Worm (Caenorhabditis elegans) whole organism, young adult: ENCODE results near the gene vha-18.

Source experiments
- F49E8.2 ChIP-seq: sonication (generic microtip); optimal IDR thresholded peaks from 3 replicates; lab custom pipeline; 2017; ENCODE audit warnings: missing genetic modification characterization, mild to moderate bottlenecking, missing compliant biosample characterization, antibody characterized with exemption, moderate library complexity; ENCODE audit not compliant: insufficient read depth
- hlh-12 ChIP-seq: sonication (generic microtip); optimal IDR thresholded peaks from 2 replicates; lab custom pipeline; 2016; ENCODE audit warnings: missing genetic modification characterization, missing compliant biosample characterization
- pha-4 ChIP-seq: fragments of 150-350 bp; sonication (generic microtip); optimal IDR thresholded peaks from 2 replicates; lab custom pipeline; 2014; ENCODE audit warnings: missing biosample characterization, missing genetic modification reagents, missing genetic modification characterization
- somi-1 ChIP-seq: fragments of 200-800 bp; sonication (Bioruptor generic); optimal IDR thresholded peaks from 2 replicates; lab custom pipeline; 2018; ENCODE audit warnings: mild to moderate bottlenecking, missing genetic modification characterization, missing compliant biosample characterization
- ztf-6 ChIP-seq: fragments of 200-800 bp; sonication (Bioruptor generic); IDR thresholded peaks from 2 replicates; pipeline ENCODE4 v1.3.6; 2022; ENCODE audit warnings: missing genetic modification reagents, missing genetic modification characterization, missing compliant biosample characterization

- TF ChIP-seq F49E8.2 (tag; lab: Kevin White, UChicago), result no peak
- TF ChIP-seq pha-4, result no peak
- no peak for TF ChIP-seq somi-1 (GFP tag; lab: Kevin White, UChicago)
- TF ChIP-seq ztf-6 (GFP tag; lab: Robert Waterston, UW), result no peak
- TF ChIP-seq hlh-12 (tag; lab: Kevin White, UChicago), result no peak
Measured at ce11 chrV:8389307-8389706, 24.0 kb downstream of the vha-18 start.
